Worm (Caenorhabditis elegans) whole organism, late embryonic: ENCODE measurements around the gene F47B8.1.

Experiments
- F13H6.1 ChIP-seq: sonication (generic microtip); optimal IDR thresholded peaks from 2 replicates; lab custom pipeline; 2016; ENCODE audit warnings: missing genetic modification characterization, missing compliant biosample characterization
- K09A11.1 ChIP-seq: sonication (generic microtip); optimal IDR thresholded peaks from 2 replicates; lab custom pipeline; 2017; ENCODE audit warnings: antibody characterized with exemption, mild to moderate bottlenecking, missing genetic modification characterization, missing compliant biosample characterization; ENCODE audit not compliant: insufficient read depth
- T23F11.4 ChIP-seq: fragments of 200-800 bp; sonication (Bioruptor generic); optimal IDR thresholded peaks from 2 replicates; lab custom pipeline; 2018; ENCODE audit warnings: mild to moderate bottlenecking, missing genetic modification characterization, missing compliant biosample characterization
- Y22D7AL.16 ChIP-seq: sonication (generic microtip); optimal IDR thresholded peaks from 2 replicates; lab custom pipeline; 2016; ENCODE audit warnings: missing genetic modification characterization, missing compliant biosample characterization
- ahr-1 ChIP-seq: sonication (generic microtip); optimal IDR thresholded peaks from 2 replicates; lab custom pipeline; 2016; ENCODE audit warnings: missing genetic modification characterization, missing compliant biosample characterization
- ama-1 ChIP-seq: fragments of 150-350 bp; optimal IDR thresholded peaks from 2 replicates; lab custom pipeline; 2014
- ceh-14 ChIP-seq: sonication (generic microtip); optimal IDR thresholded peaks from 2 replicates; lab custom pipeline; 2016; ENCODE audit warnings: missing genotype, missing genetic modification characterization, missing compliant biosample characterization
- ceh-2 ChIP-seq: sonication (generic microtip); optimal IDR thresholded peaks from 2 replicates; lab custom pipeline; 2016; ENCODE audit warnings: missing genotype, missing genetic modification characterization, missing compliant biosample characterization
- ceh-22 ChIP-seq: sonication (generic microtip); optimal IDR thresholded peaks from 2 replicates; lab custom pipeline; 2017; ENCODE audit warnings: missing biosample characterization, missing genetic modification characterization
- ceh-24 ChIP-seq: sonication (generic microtip); optimal IDR thresholded peaks from 2 replicates; lab custom pipeline; 2016; ENCODE audit warnings: mild to moderate bottlenecking, missing genetic modification characterization, missing compliant biosample characterization
- ceh-30 ChIP-seq: fragments of 150-350 bp; optimal IDR thresholded peaks from 2 replicates; lab custom pipeline; 2014; ENCODE audit warnings: missing biosample characterization, missing genetic modification characterization
- ceh-31 ChIP-seq: sonication (generic microtip); optimal IDR thresholded peaks from 2 replicates; lab custom pipeline; 2016; ENCODE audit warnings: missing genetic modification characterization, missing compliant biosample characterization
- ceh-34 ChIP-seq: sonication (generic microtip); optimal IDR thresholded peaks from 2 replicates; lab custom pipeline; 2016; ENCODE audit warnings: mild to moderate bottlenecking, missing genetic modification characterization, missing compliant biosample characterization
- ceh-45 ChIP-seq: fragments of 200-800 bp; sonication (Bioruptor generic); IDR thresholded peaks from 2 replicates; pipeline ENCODE4 v1.3.6; 2022; ENCODE audit warnings: missing genetic modification reagents, missing genetic modification characterization, missing compliant biosample characterization
- ceh-48 ChIP-seq: sonication (generic microtip); optimal IDR thresholded peaks from 2 replicates; lab custom pipeline; 2016; ENCODE audit warnings: missing genetic modification characterization, inconsistent platforms, missing compliant biosample characterization
- ceh-6 ChIP-seq: fragments of 200-800 bp; sonication (Bioruptor generic); optimal IDR thresholded peaks from 2 replicates; lab custom pipeline; 2018; ENCODE audit warnings: mild to moderate bottlenecking, missing genetic modification characterization, missing compliant biosample characterization
- che-1 ChIP-seq: sonication (generic microtip); optimal IDR thresholded peaks from 2 replicates; lab custom pipeline; 2016; ENCODE audit warnings: mild to moderate bottlenecking, missing genetic modification characterization, missing compliant biosample characterization
- dve-1 ChIP-seq: sonication (generic microtip); optimal IDR thresholded peaks from 2 replicates; lab custom pipeline; 2017; ENCODE audit warnings: antibody characterized with exemption, mild to moderate bottlenecking, missing genetic modification characterization, missing compliant biosample characterization
- ets-4 ChIP-seq: sonication (generic microtip); optimal IDR thresholded peaks from 2 replicates; lab custom pipeline; 2016; ENCODE audit warnings: missing genetic modification characterization, missing compliant biosample characterization
- fax-1 ChIP-seq: sonication (generic microtip); optimal IDR thresholded peaks from 2 replicates; lab custom pipeline; 2016; ENCODE audit warnings: missing genotype, missing genetic modification characterization, missing compliant biosample characterization
- fkh-10 ChIP-seq: fragments of 150-350 bp; optimal IDR thresholded peaks from 2 replicates; lab custom pipeline; 2014; ENCODE audit warnings: missing biosample characterization, missing genetic modification reagents, missing genetic modification characterization
- gmeb-2 ChIP-seq: sonication (generic microtip); optimal IDR thresholded peaks from 2 replicates; lab custom pipeline; 2016; ENCODE audit warnings: missing genetic modification characterization, inconsistent platforms, missing compliant biosample characterization
- hlh-13 ChIP-seq: fragments of 200-800 bp; sonication (Bioruptor generic); optimal IDR thresholded peaks from 2 replicates; lab custom pipeline; 2018; ENCODE audit warnings: mild to moderate bottlenecking, missing genetic modification characterization, missing compliant biosample characterization
- hlh-15 ChIP-seq: sonication (generic microtip); optimal IDR thresholded peaks from 2 replicates; lab custom pipeline; 2016; ENCODE audit warnings: missing genetic modification characterization, missing compliant biosample characterization
- hlh-6 ChIP-seq: sonication (generic microtip); optimal IDR thresholded peaks from 2 replicates; lab custom pipeline; 2016; ENCODE audit warnings: missing genotype, missing genetic modification characterization, missing compliant biosample characterization
- hlh-8 ChIP-seq: sonication (generic microtip); optimal IDR thresholded peaks from 2 replicates; lab custom pipeline; 2016; ENCODE audit warnings: missing genotype, missing genetic modification characterization, missing compliant biosample characterization
- lim-6 ChIP-seq: sonication (generic microtip); optimal IDR thresholded peaks from 2 replicates; lab custom pipeline; 2016; ENCODE audit warnings: missing genetic modification characterization, missing compliant biosample characterization
- madf-2 ChIP-seq: sonication (generic microtip); optimal IDR thresholded peaks from 2 replicates; lab custom pipeline; 2017; ENCODE audit warnings: missing genetic modification characterization, missing compliant biosample characterization
- mec-3 ChIP-seq: sonication (generic microtip); optimal IDR thresholded peaks from 2 replicates; lab custom pipeline; 2016; ENCODE audit warnings: borderline replicate concordance, missing genetic modification characterization, missing compliant biosample characterization
- nfya-1 ChIP-seq: sonication (generic microtip); optimal IDR thresholded peaks from 2 replicates; lab custom pipeline; 2017; ENCODE audit warnings: missing genetic modification characterization, mild to moderate bottlenecking, missing compliant biosample characterization, antibody characterized with exemption, moderate library complexity
- nhr-11 ChIP-seq: fragments of 150-350 bp; optimal IDR thresholded peaks from 2 replicates; lab custom pipeline; 2014; ENCODE audit warnings: missing biosample characterization, missing genetic modification characterization
- nhr-232 ChIP-seq: sonication (generic microtip); optimal IDR thresholded peaks from 2 replicates; lab custom pipeline; 2016; ENCODE audit warnings: missing genetic modification characterization, missing compliant biosample characterization
- odd-2 ChIP-seq: sonication (generic microtip); optimal IDR thresholded peaks from 2 replicates; lab custom pipeline; 2017; ENCODE audit warnings: antibody characterized with exemption, mild to moderate bottlenecking, missing genetic modification characterization, missing compliant biosample characterization
- pag-3 ChIP-seq: sonication (generic microtip); optimal IDR thresholded peaks from 2 replicates; lab custom pipeline; 2016; ENCODE audit warnings: missing compliant biosample characterization, missing genetic modification characterization, borderline replicate concordance
- pat-9 ChIP-seq: fragments of 200-800 bp; sonication (Bioruptor generic); optimal IDR thresholded peaks from 2 replicates; lab custom pipeline; 2018; ENCODE audit warnings: mild to moderate bottlenecking, missing genetic modification characterization, moderate library complexity, missing compliant biosample characterization
- pax-1 ChIP-seq: fragments of 150-350 bp; optimal IDR thresholded peaks from 2 replicates; lab custom pipeline; 2014; ENCODE audit warnings: missing biosample characterization, missing genetic modification characterization
- pha-2 ChIP-seq: sonication (generic microtip); optimal IDR thresholded peaks from 2 replicates; lab custom pipeline; 2017; ENCODE audit warnings: mild to moderate bottlenecking, missing genetic modification characterization, missing compliant biosample characterization
- pha-4 ChIP-seq: fragments of 150-350 bp; optimal IDR thresholded peaks from 2 replicates; lab custom pipeline; 2018; ENCODE audit warnings: missing biosample characterization, missing genetic modification reagents, missing genetic modification characterization
- pqm-1 ChIP-seq: sonication (generic microtip); optimal IDR thresholded peaks from 2 replicates; lab custom pipeline; 2016; ENCODE audit warnings: missing genetic modification characterization, missing compliant biosample characterization
- pros-1 ChIP-seq: fragments of 150-350 bp; optimal IDR thresholded peaks from 2 replicates; lab custom pipeline; 2014; ENCODE audit warnings: missing biosample characterization, missing genetic modification reagents, missing genetic modification characterization
- ref-2 ChIP-seq: sonication (generic microtip); optimal IDR thresholded peaks from 2 replicates; lab custom pipeline; 2016; ENCODE audit warnings: missing genetic modification characterization, missing compliant biosample characterization
- rnt-1 ChIP-seq: sonication (generic microtip); optimal IDR thresholded peaks from 2 replicates; lab custom pipeline; 2016; ENCODE audit warnings: missing genetic modification characterization, missing compliant biosample characterization
- sdc-2 ChIP-seq: sonication (generic microtip); optimal IDR thresholded peaks from 2 replicates; lab custom pipeline; 2016; ENCODE audit warnings: missing genotype, missing genetic modification characterization, missing compliant biosample characterization
- sox-2 ChIP-seq: fragments of 200-800 bp; sonication (Bioruptor generic); IDR thresholded peaks from 2 replicates; pipeline ENCODE4 v1.3.6; 2022; ENCODE audit warnings: missing genetic modification reagents, missing genetic modification characterization, missing compliant biosample characterization
- sox-4 ChIP-seq: sonication (generic microtip); optimal IDR thresholded peaks from 2 replicates; lab custom pipeline; 2017; ENCODE audit warnings: mild to moderate bottlenecking, missing genetic modification characterization, inconsistent platforms, missing compliant biosample characterization
- tbx-7 ChIP-seq: sonication (generic microtip); optimal IDR thresholded peaks from 2 replicates; lab custom pipeline; 2016; ENCODE audit warnings: missing genotype, missing genetic modification characterization, missing compliant biosample characterization
- unc-86 ChIP-seq: sonication (generic microtip); optimal IDR thresholded peaks from 2 replicates; lab custom pipeline; 2016; ENCODE audit warnings: missing genetic modification characterization, missing compliant biosample characterization
- zip-5 ChIP-seq: sonication (generic microtip); optimal IDR thresholded peaks from 2 replicates; lab custom pipeline; 2016; ENCODE audit warnings: missing genetic modification characterization, missing compliant biosample characterization
- ztf-16 ChIP-seq: sonication (generic microtip); optimal IDR thresholded peaks from 2 replicates; lab custom pipeline; 2017; ENCODE audit warnings: missing genetic modification characterization, missing compliant biosample characterization

The F47B8.1 gene

DNA sequence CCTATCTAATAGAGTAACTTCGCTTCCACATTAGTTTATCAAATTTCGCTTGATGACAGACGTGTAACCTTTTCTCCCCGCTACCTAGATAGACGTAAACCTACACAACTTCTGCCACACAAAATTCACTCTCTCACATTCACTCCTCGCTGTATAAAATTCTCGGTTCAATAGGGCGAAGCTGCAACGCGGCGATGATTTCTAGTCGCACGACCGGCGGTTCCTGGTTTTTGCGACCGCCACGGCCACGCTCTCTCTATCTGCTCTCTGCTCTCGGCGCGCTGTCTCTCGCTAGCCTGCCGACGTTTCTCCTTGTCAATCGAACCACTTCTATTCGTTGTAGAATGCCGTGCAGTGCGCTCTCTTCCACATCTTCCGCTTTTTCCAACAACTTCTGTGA is 36.8 kb upstream of the F47B8.1 start (continued):
- TF ChIP-seq che-1 (tag; lab: Kevin White, UChicago), result no peak

DNA sequence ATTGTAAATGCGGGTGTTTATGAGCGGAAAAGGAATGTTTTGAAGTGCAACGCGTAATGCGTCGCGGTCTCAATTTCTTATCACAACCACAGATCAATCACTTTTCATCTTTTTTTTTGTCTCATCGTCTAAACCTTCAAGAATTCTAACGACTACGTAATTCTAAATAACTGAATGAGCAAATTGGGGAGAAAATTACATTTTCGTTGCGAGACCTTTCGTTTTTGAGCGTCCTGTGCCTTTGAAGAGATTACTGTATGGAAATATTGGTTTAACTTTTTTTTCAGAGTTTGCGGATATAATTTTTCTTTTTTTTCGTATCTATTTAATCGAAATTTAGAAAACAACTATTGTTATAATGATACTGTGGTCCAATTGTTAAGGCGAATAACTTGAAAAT is 36.4 kb upstream of the F47B8.1 start:
- TF ChIP-seq mec-3 (tag; lab: Kevin White, UChicago) (no peak), rnt-1 (tag; lab: Kevin White, UChicago) (no peak), pha-2 (tag; lab: Kevin White, UChicago) (no peak), T23F11.4 (no peak), odd-2 (tag; lab: Kevin White, UChicago) (no peak), nhr-232 (tag; lab: Kevin White, UChicago) (no peak), lim-6 (tag; lab: Kevin White, UChicago) (no peak), ceh-30 (no peak), ceh-14 (no peak), ceh-45 (GFP tag; lab: Robert Waterston, UW) (no peak), hlh-6 (no peak), pag-3 (tag; lab: Kevin White, UChicago) (no peak), tbx-7 (tag; lab: Kevin White, UChicago) (no peak), fax-1 (tag; lab: Kevin White, UChicago) (no peak)

DNA sequence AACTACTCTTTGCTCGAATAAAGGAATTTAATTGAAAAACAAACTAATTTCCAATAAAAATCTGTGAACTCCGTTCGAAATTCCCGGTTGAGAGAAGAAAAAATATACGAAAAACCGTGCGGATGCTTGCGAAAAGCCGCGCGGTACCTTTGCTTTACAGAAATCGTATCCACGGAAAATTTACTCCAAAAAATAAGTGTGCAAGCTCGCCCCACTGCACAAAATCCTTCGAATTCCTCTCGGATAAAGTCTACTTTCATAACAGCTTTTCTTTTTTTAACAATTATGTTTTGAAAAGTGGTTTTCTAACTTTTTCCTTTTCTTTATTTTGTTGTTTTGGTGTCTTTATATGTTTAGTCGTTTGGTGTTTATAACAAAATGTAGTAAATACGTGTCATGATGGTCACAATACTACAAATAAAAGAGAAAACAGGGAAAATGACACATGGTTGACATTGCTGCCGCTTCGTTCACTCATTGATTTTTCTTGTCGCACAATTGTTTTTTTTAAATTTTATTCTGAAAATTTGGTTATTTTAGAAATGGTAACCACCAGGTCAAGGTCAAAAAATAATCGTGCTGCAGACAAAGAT is 33.2 kb upstream of the F47B8.1 start, which contains the start of gene cept-2:
cept-2 (plus strand) TSS at position 533 of the 593 bp plus-strand sequence.
- TF ChIP-seq pax-1, result peak; percentile 75
- TF ChIP-seq tbx-7 (tag; lab: Kevin White, UChicago), result peak; percentile 65
- TF ChIP-seq ceh-24, result no peak
- TF ChIP-seq ceh-2 (tag; lab: Kevin White, UChicago), result peak; percentile 55
- peak; percentile 32 for TF ChIP-seq zip-5
- no peak for TF ChIP-seq ceh-45 (GFP tag; lab: Robert Waterston, UW)
- peak; percentile 8 for TF ChIP-seq pqm-1 (tag; lab: Kevin White, UChicago)
- TF ChIP-seq pros-1 (tag; lab: Kevin White, UChicago), result no peak
- TF ChIP-seq dve-1, result peak; percentile 56
- TF ChIP-seq Y22D7AL.16 (tag; lab: Kevin White, UChicago), result no peak
- peak; percentile 75 for TF ChIP-seq nfya-1 (tag; lab: Kevin White, UChicago)
- peak; percentile 61 for TF ChIP-seq ceh-34
- peak; percentile 57 for TF ChIP-seq ahr-1
- TF ChIP-seq lim-6 (tag; lab: Kevin White, UChicago), result peak; percentile 73
- TF ChIP-seq ama-1, result no peak
- peak; percentile 94 for TF ChIP-seq ceh-31 (tag; lab: Kevin White, UChicago)
- no peak for TF ChIP-seq fkh-10 (GFP tag; lab: Kevin White, UChicago)
- peak; percentile 21 for TF ChIP-seq K09A11.1 (tag; lab: Kevin White, UChicago)
- TF ChIP-seq pha-2 (tag; lab: Kevin White, UChicago), result no peak
- TF ChIP-seq ceh-6 (GFP tag; lab: Kevin White, UChicago), result no peak
- peak; percentile 21 for TF ChIP-seq gmeb-2 (tag; lab: Kevin White, UChicago)
- TF ChIP-seq hlh-13, result no peak
- TF ChIP-seq sdc-2 (tag; lab: Kevin White, UChicago), result no peak
- TF ChIP-seq pat-9 (tag; lab: Kevin White, UChicago), result no peak
- TF ChIP-seq hlh-15 (tag; lab: Kevin White, UChicago), result no peak
- no peak for TF ChIP-seq sox-2 (GFP tag; lab: Robert Waterston, UW)
- no peak for TF ChIP-seq ceh-48 (tag; lab: Kevin White, UChicago)
- TF ChIP-seq pha-4, result no peak
- TF ChIP-seq sox-4 (tag; lab: Kevin White, UChicago), result no peak
- no peak for TF ChIP-seq T23F11.4
- TF ChIP-seq nhr-11 (tag; lab: Kevin White, UChicago), result no peak
- TF ChIP-seq unc-86 (tag; lab: Kevin White, UChicago), result peak; percentile 59
- no peak for TF ChIP-seq mec-3 (tag; lab: Kevin White, UChicago)
- peak; percentile 30 for TF ChIP-seq F13H6.1 (tag; lab: Kevin White, UChicago)
- peak; percentile 58 for TF ChIP-seq hlh-8 (tag; lab: Kevin White, UChicago)
- TF ChIP-seq madf-2 (tag; lab: Kevin White, UChicago), result peak; percentile 44
- peak; percentile 46 for TF ChIP-seq ets-4 (tag; lab: Kevin White, UChicago)
- peak; percentile 57 for TF ChIP-seq ztf-16
- peak; percentile 84 for TF ChIP-seq rnt-1 (tag; lab: Kevin White, UChicago)
- TF ChIP-seq ceh-22 (tag; lab: Kevin White, UChicago), result no peak
- TF ChIP-seq ref-2 (tag; lab: Kevin White, UChicago), result peak; percentile 91
- no peak for TF ChIP-seq nhr-232 (tag; lab: Kevin White, UChicago)
